Fruit fly (Drosophila melanogaster) whole organism, adult: ENCODE measurements around the gene RanGAP.

Source experiments
- CG12768 ChIP-seq: fragments of 200-800 bp; sonication (Bioruptor generic); optimal IDR thresholded peaks from 2 replicates; lab custom pipeline; 2017; ENCODE audit warnings: missing biosample characterization, missing genetic modification characterization, mild to moderate bottlenecking, moderate library complexity, missing genetic modification reagents
- CG7101 ChIP-seq: fragments of 200-800 bp; sonication (Bioruptor generic); optimal IDR thresholded peaks from 2 replicates; lab custom pipeline; 2018; ENCODE audit warnings: missing biosample characterization, mild to moderate bottlenecking, missing genetic modification characterization, moderate library complexity
- kay ChIP-seq: fragments of 200-800 bp; sonication (Bioruptor generic); peaks from one replicate; lab custom pipeline; 2016; ENCODE audit warnings: missing biosample characterization, missing genetic modification characterization, borderline replicate concordance
- pad ChIP-seq: fragments of 200-800 bp; sonication (Bioruptor generic); optimal IDR thresholded peaks from 3 replicates; lab custom pipeline; 2017; ENCODE audit warnings: missing biosample characterization, missing genetic modification characterization, mild to moderate bottlenecking, moderate library complexity, missing genetic modification reagents
- tj ChIP-seq: fragments of 200-800 bp; sonication (Bioruptor generic); optimal IDR thresholded peaks from 3 replicates; lab custom pipeline; 2017; ENCODE audit warnings: missing biosample characterization, mild to moderate bottlenecking, missing genetic modification characterization, moderate library complexity

dm6 chr2L:19453381-19453780 is 11.6 kb downstream of the RanGAP start, which contains the start of gene Top2:
- TF ChIP-seq tj (GFP tag; lab: Kevin White, UChicago) (no peak), CG7101 (peak; percentile 33), pad (GFP tag; lab: Kevin White, UChicago) (peak; percentile 21), CG12768 (GFP tag; lab: Kevin White, UChicago) (no peak), kay (no peak)
